Fruit fly (Drosophila melanogaster) whole organism, embryonic: Measurements from ENCODE around the gene mRRF1.
A peak's percentile ranks its signal among the peaks of the same experiment; 100 is the strongest.

Experiments
- CG10959 ChIP-seq: fragments of 200-800 bp; sonication (Bioruptor generic); IDR thresholded peaks from 2 replicates; pipeline ENCODE4 v1.3.6; 2022; ENCODE audit warnings: missing biosample characterization, missing genetic modification characterization
- CG11398 ChIP-seq: fragments of 200-800 bp; sonication (Bioruptor generic); optimal IDR thresholded peaks from 2 replicates; lab custom pipeline; 2016; ENCODE audit warnings: missing biosample characterization, missing genetic modification characterization
- CG11695 ChIP-seq: fragments of 200-800 bp; sonication (Bioruptor generic); IDR thresholded peaks from 3 replicates; pipeline ENCODE4 v1.3.6; 2022; ENCODE audit warnings: missing biosample characterization, missing genetic modification characterization
- CG12391 ChIP-seq: fragments of 200-800 bp; sonication (Bioruptor generic); optimal IDR thresholded peaks from 3 replicates; lab custom pipeline; 2018; ENCODE audit warnings: missing biosample characterization, mild to moderate bottlenecking, missing genetic modification characterization, moderate library complexity
- CG13296 ChIP-seq: fragments of 200-800 bp; sonication (Bioruptor generic); optimal IDR thresholded peaks from 3 replicates; lab custom pipeline; 2018; ENCODE audit warnings: missing biosample characterization, mild to moderate bottlenecking, missing genetic modification characterization
- CG13424 ChIP-seq: fragments of 200-800 bp; sonication (Bioruptor generic); optimal IDR thresholded peaks from 2 replicates; lab custom pipeline; 2019; ENCODE audit warnings: missing biosample characterization, mild to moderate bottlenecking, missing genetic modification characterization, moderate library complexity
- CG14441 ChIP-seq: fragments of 200-800 bp; sonication (Bioruptor generic); IDR thresholded peaks from 2 replicates; pipeline ENCODE4 v1.3.6; 2022; ENCODE audit warnings: missing biosample characterization, missing genetic modification characterization
- CG15514 ChIP-seq: fragments of 200-800 bp; sonication (Bioruptor generic); optimal IDR thresholded peaks from 3 replicates; lab custom pipeline; 2017; ENCODE audit warnings: missing biosample characterization, missing genetic modification characterization, mild to moderate bottlenecking, moderate library complexity, missing genetic modification reagents
- CG15696 ChIP-seq: fragments of 200-800 bp; sonication (Bioruptor generic); optimal IDR thresholded peaks from 2 replicates; lab custom pipeline; 2019; ENCODE audit warnings: missing biosample characterization, mild to moderate bottlenecking, missing genetic modification characterization, moderate library complexity
- CG16813 ChIP-seq: fragments of 200-800 bp; sonication (Bioruptor generic); IDR thresholded peaks from 3 replicates; pipeline ENCODE4 v1.3.6; 2022; ENCODE audit warnings: missing biosample characterization, missing genetic modification characterization; ENCODE audit not compliant: partially characterized antibody
- CG18262 ChIP-seq: fragments of 200-800 bp; optimal IDR thresholded peaks from 3 replicates; lab custom pipeline; 2019; ENCODE audit warnings: missing biosample characterization, mild to moderate bottlenecking, missing genetic modification characterization, moderate library complexity
- CG18476 ChIP-seq: fragments of 200-800 bp; sonication (Bioruptor generic); optimal IDR thresholded peaks from 2 replicates; lab custom pipeline; 2016; ENCODE audit warnings: missing biosample characterization, mild to moderate bottlenecking, missing genetic modification characterization
- CG30403 ChIP-seq: fragments of 200-800 bp; sonication (Bioruptor generic); optimal IDR thresholded peaks from 3 replicates; lab custom pipeline; 2016; ENCODE audit warnings: missing biosample characterization, missing genetic modification characterization
- CG34422 ChIP-seq: fragments of 200-800 bp; sonication (Bioruptor generic); IDR thresholded peaks from 3 replicates; pipeline ENCODE4 v1.3.6; 2022; ENCODE audit warnings: missing biosample characterization, missing genetic modification characterization
- CG6272 ChIP-seq: fragments of 200-800 bp; sonication (Bioruptor generic); IDR thresholded peaks from 2 replicates; pipeline ENCODE4 v1.3.6; 2022; ENCODE audit warnings: missing biosample characterization, missing genetic modification characterization
- CG7372 ChIP-seq: fragments of 200-800 bp; sonication (Bioruptor generic); IDR thresholded peaks from 2 replicates; pipeline ENCODE4 v1.3.6; 2022; ENCODE audit warnings: missing biosample characterization, missing genetic modification characterization
- CG9609 ChIP-seq: fragments of 200-800 bp; sonication (Bioruptor generic); optimal IDR thresholded peaks from 3 replicates; lab custom pipeline; 2016; ENCODE audit warnings: missing biosample characterization, missing genetic modification characterization
- CG9932 ChIP-seq: fragments of 200-800 bp; sonication (Bioruptor generic); IDR thresholded peaks from 2 replicates; pipeline ENCODE4 v1.3.6; 2022; ENCODE audit warnings: missing biosample characterization, missing genetic modification characterization
- Chrac-16 ChIP-seq: fragments of 200-800 bp; sonication (Bioruptor generic); optimal IDR thresholded peaks from 3 replicates; lab custom pipeline; 2016; ENCODE audit warnings: missing biosample characterization, missing genetic modification characterization
- Dll ChIP-seq: fragments of 200-800 bp; sonication (Bioruptor generic); IDR thresholded peaks from 4 replicates; pipeline ENCODE4 v1.3.6; 2022; ENCODE audit warnings: missing biosample characterization, missing genetic modification characterization; ENCODE audit not compliant: partially characterized antibody
- Doc3 ChIP-seq: fragments of 200-800 bp; sonication (Bioruptor generic); IDR thresholded peaks from 3 replicates; pipeline ENCODE4 v1.3.6; 2022; ENCODE audit warnings: missing biosample characterization, missing genetic modification characterization; ENCODE audit not compliant: partially characterized antibody
- E2f1 ChIP-seq: fragments of 200-800 bp; sonication (Bioruptor generic); IDR thresholded peaks from 2 replicates; pipeline ENCODE4 v1.3.6; 2022; ENCODE audit warnings: missing biosample characterization, missing genetic modification characterization
- Fer1 ChIP-seq: fragments of 200-800 bp; sonication (Bioruptor generic); optimal IDR thresholded peaks from 2 replicates; lab custom pipeline; 2017; ENCODE audit warnings: missing biosample characterization, mild to moderate bottlenecking, missing genetic modification characterization
- HLH3B ChIP-seq: fragments of 200-800 bp; sonication (Bioruptor generic); IDR thresholded peaks from 2 replicates; pipeline ENCODE4 v1.3.6; 2022; ENCODE audit warnings: missing biosample characterization, missing genetic modification characterization
- Hand ChIP-seq: fragments of 200-800 bp; sonication (Bioruptor generic); optimal IDR thresholded peaks from 2 replicates; lab custom pipeline; 2017; ENCODE audit warnings: mild to moderate bottlenecking, missing biosample characterization, missing genetic modification reagents, missing genetic modification characterization
- MESR4 ChIP-seq: fragments of 200-800 bp; sonication (Bioruptor generic); optimal IDR thresholded peaks from 2 replicates; lab custom pipeline; 2018; ENCODE audit warnings: missing biosample characterization, mild to moderate bottlenecking, missing genetic modification characterization, moderate library complexity
- Med ChIP-seq: fragments of 200-800 bp; sonication (Bioruptor generic); peaks from one replicate; lab custom pipeline; 2016; ENCODE audit warnings: missing biosample characterization, missing genetic modification characterization, mild to moderate bottlenecking, inconsistent platforms, moderate library complexity
- Meics ChIP-seq: fragments of 200-800 bp; sonication (Bioruptor generic); optimal IDR thresholded peaks from 2 replicates; lab custom pipeline; 2017; ENCODE audit warnings: missing biosample characterization, mild to moderate bottlenecking, missing genetic modification characterization
- NFAT ChIP-seq: fragments of 200-800 bp; sonication (Bioruptor generic); IDR thresholded peaks from 2 replicates; pipeline ENCODE4 v1.3.6; 2022; ENCODE audit warnings: missing biosample characterization, missing genetic modification characterization
- Scr ChIP-seq: fragments of 200-800 bp; sonication (Bioruptor generic); IDR thresholded peaks from 2 replicates; pipeline ENCODE4 v1.3.6; 2022; ENCODE audit warnings: missing biosample characterization, missing genetic modification characterization; ENCODE audit not compliant: partially characterized antibody
- Sox100B ChIP-seq: fragments of 200-800 bp; sonication (Bioruptor generic); optimal IDR thresholded peaks from 3 replicates; lab custom pipeline; 2018; ENCODE audit warnings: missing biosample characterization, mild to moderate bottlenecking, missing genetic modification characterization
- al ChIP-seq: fragments of 200-800 bp; sonication (Bioruptor generic); IDR thresholded peaks from 2 replicates; pipeline ENCODE4 v1.3.6; 2022; ENCODE audit warnings: missing biosample characterization, missing genetic modification characterization
- ase ChIP-seq: fragments of 200-800 bp; sonication (Bioruptor generic); IDR thresholded peaks from 3 replicates; pipeline ENCODE4 v1.3.6; 2022; ENCODE audit warnings: missing biosample characterization, missing genetic modification characterization
- az2 ChIP-seq: fragments of 200-800 bp; sonication (Bioruptor generic); optimal IDR thresholded peaks from 3 replicates; lab custom pipeline; 2016; ENCODE audit warnings: missing biosample characterization, missing genetic modification characterization
- caup ChIP-seq: fragments of 200-800 bp; sonication (Bioruptor generic); optimal IDR thresholded peaks from 3 replicates; lab custom pipeline; 2017; ENCODE audit warnings: missing biosample characterization, mild to moderate bottlenecking, missing genetic modification characterization, moderate library complexity; ENCODE audit not compliant: severe bottlenecking
- chif ChIP-seq, 2 experiments: fragments of 200-800 bp; sonication (Bioruptor generic); optimal IDR thresholded peaks; 3 replicates each; lab custom pipeline; 2016; ENCODE audit warnings: missing biosample characterization in 2 of 2, missing genetic modification characterization in 2 of 2
- dmrt99B ChIP-seq: fragments of 200-800 bp; sonication (Bioruptor generic); optimal IDR thresholded peaks from 2 replicates; lab custom pipeline; 2018; ENCODE audit warnings: missing biosample characterization, mild to moderate bottlenecking, missing genetic modification characterization, moderate library complexity
- dpn ChIP-seq, 2 experiments: fragments of 200-800 bp; sonication (Bioruptor generic); optimal IDR thresholded peaks; 3 replicates each; lab custom pipeline; 2016; ENCODE audit warnings: missing biosample characterization in 2 of 2, missing genetic modification characterization in 2 of 2
- dysf ChIP-seq: fragments of 200-800 bp; sonication (Bioruptor generic); IDR thresholded peaks from 3 replicates; pipeline ENCODE4 v1.3.6; 2022; ENCODE audit warnings: missing biosample characterization, missing genetic modification characterization
- grau ChIP-seq: fragments of 200-800 bp; optimal IDR thresholded peaks from 3 replicates; lab custom pipeline; 2019; ENCODE audit warnings: missing biosample characterization, mild to moderate bottlenecking, missing genetic modification characterization, moderate library complexity
- hkb ChIP-seq, 2 experiments: fragments of 200-800 bp in 1 of 2; fragments of >200 bp in 1 of 2; sonication (Bioruptor generic) in 1 of 2; IDR thresholded peaks in 1 of 2; optimal IDR thresholded peaks in 1 of 2; 2 replicates each; pipeline versions ENCODE4 v1.3.6 to Lab custom; 2017 to 2022; ENCODE audit warnings: missing biosample characterization in 1 of 2, missing genetic modification characterization in 1 of 2
- jigr1 ChIP-seq: fragments of 200-800 bp; sonication (Bioruptor generic); IDR thresholded peaks from 3 replicates; pipeline ENCODE4 v1.3.6; 2022; ENCODE audit warnings: missing biosample characterization, missing genetic modification characterization
- ken ChIP-seq: fragments of 200-800 bp; sonication (Bioruptor generic); IDR thresholded peaks from 3 replicates; pipeline ENCODE4 v1.3.6; 2022; ENCODE audit warnings: missing biosample characterization, missing genetic modification characterization
- pita ChIP-seq: fragments of 200-800 bp; sonication (Bioruptor generic); optimal IDR thresholded peaks from 2 replicates; lab custom pipeline; 2017; ENCODE audit warnings: missing biosample characterization, mild to moderate bottlenecking, missing genetic modification characterization
- sc ChIP-seq, 3 experiments: fragments of >200 bp in 2 of 3; fragments of 200-800 bp in 1 of 3; sonication (Bioruptor generic) in 1 of 3; optimal IDR thresholded peaks; 2 replicates in 2 of 3; 3 replicates in 1 of 3; lab custom pipeline; 2017; ENCODE audit warnings: mild to moderate bottlenecking in 1 of 3, missing biosample characterization in 1 of 3, missing genetic modification characterization in 1 of 3, missing genetic modification reagents in 1 of 3
- sens ChIP-seq: fragments of 200-800 bp; sonication (Bioruptor generic); peaks from one replicate; lab custom pipeline; 2016; ENCODE audit warnings: missing biosample characterization, missing genetic modification characterization
- sim ChIP-seq: fragments of 200-800 bp; sonication (Bioruptor generic); IDR thresholded peaks from 2 replicates; pipeline ENCODE4 v1.3.6; 2022; ENCODE audit warnings: missing biosample characterization, missing genetic modification characterization
- ttk ChIP-seq: fragments of 200-800 bp; sonication (Bioruptor generic); IDR thresholded peaks from 2 replicates; pipeline ENCODE4 v2.1.2; 2022; ENCODE audit warnings: missing biosample characterization, missing genetic modification characterization

mRRF1 gene

dm6 chr3L:9370907-9371365, 6.8 kb downstream of the mRRF1 start, which contains the start of gene Fdx1 (continued):
- TF ChIP-seq sc (optimal IDR thresholded peaks at IDR 0.05; lab: Kevin White, UChicago) (no peak), sc (GFP tag; optimal IDR thresholded peaks at IDR 0.05; lab: Kevin White, UChicago) (no peak), chif (GFP tag; optimal IDR thresholded peaks at IDR 0.05; lab: Kevin White, UChicago) (no peak), Dll (peak; percentile 80), Med (peak; percentile 66), dpn (GFP tag; optimal IDR thresholded peaks at IDR 0.05; lab: Kevin White, UChicago) (peak in 1 of 2 experiments; percentile 59), Meics (GFP tag; lab: Kevin White, UChicago) (peak; percentile 42), Scr (peak; percentile 68), CG13296 (GFP tag; lab: Kevin White, UChicago) (peak; percentile 48), E2f1 (0 out of 2 replicates have a peak, but pooled peaks have one; percentile 22), ken (GFP tag; lab: Robert Waterston, UW) (no peak), hkb (optimal IDR thresholded peaks at IDR 0.05; lab: Kevin White, UChicago) (no peak), hkb (GFP tag; IDR thresholded peaks at IDR 0.05; lab: Robert Waterston, UW) (peak; percentile 63; the same call in 1 of the 2 replicates), CG12391 (peak; percentile 65), CG10959 (GFP tag; lab: Robert Waterston, UW) (no peak), CG9932 (GFP tag; lab: Robert Waterston, UW) (peak; percentile 71), az2 (GFP tag; lab: Kevin White, UChicago) (peak; percentile 35), caup (peak; percentile 5), Sox100B (peak; percentile 23), jigr1 (GFP tag; lab: Robert Waterston, UW) (no peak), CG11695 (GFP tag; lab: Robert Waterston, UW) (0 out of 3 replicates have a peak, but pooled peaks have one; percentile 22), Hand (no peak), al (GFP tag; lab: Robert Waterston, UW) (peak; percentile 12; the same call in 1 of the 2 replicates), CG16813 (peak; percentile 53; the same call in 2 of the 3 replicates), CG18262 (tag; lab: Kevin White, UChicago) (peak; percentile 43), HLH3B (GFP tag; lab: Robert Waterston, UW) (peak; percentile 38; the same call in 1 of the 2 replicates), CG9609 (GFP tag; lab: Kevin White, UChicago) (no peak), CG6272 (GFP tag; lab: Robert Waterston, UW) (peak; percentile 31; the same call in 1 of the 2 replicates), CG30403 (GFP tag; lab: Kevin White, UChicago) (peak; percentile 71), ase (0 out of 3 replicates have a peak, but pooled peaks have one; percentile 24), grau (peak; percentile 50), CG11398 (GFP tag; lab: Kevin White, UChicago) (no peak), dmrt99B (tag; lab: Kevin White, UChicago) (no peak), dysf (GFP tag; lab: Robert Waterston, UW) (peak; percentile 40; the same call in 1 of the 3 replicates), CG7372 (GFP tag; lab: Robert Waterston, UW) (peak; percentile 30; the same call in 1 of the 2 replicates), Fer1 (GFP tag; lab: Kevin White, UChicago) (peak; percentile 38), ttk (GFP tag; lab: Robert Waterston, UW) (no peak), pita (GFP tag; lab: Kevin White, UChicago) (no peak), Doc3 (GFP tag; lab: Robert Waterston, UW) (peak; percentile 64), sim (GFP tag; lab: Robert Waterston, UW) (no peak), Chrac-16 (GFP tag; lab: Kevin White, UChicago) (peak; percentile 23), NFAT (GFP tag; lab: Robert Waterston, UW) (peak; percentile 38; the same call in 1 of the 2 replicates), sens (GFP tag; lab: Kevin White, UChicago) (peak; percentile 75), CG15514 (GFP tag; lab: Kevin White, UChicago) (peak; percentile 64), CG14441 (GFP tag; lab: Robert Waterston, UW) (0 out of 2 replicates have a peak, but pooled peaks have one; percentile 29), CG18476 (GFP tag; lab: Kevin White, UChicago) (peak; percentile 30), CG13424 (tag; lab: Kevin White, UChicago) (peak; percentile 70), MESR4 (GFP tag; lab: Kevin White, UChicago) (peak; percentile 12), CG15696 (tag; lab: Kevin White, UChicago) (no peak), CG34422 (GFP tag; lab: Robert Waterston, UW) (peak; percentile 58; the same call in 1 of the 3 replicates)
